Worm (Caenorhabditis elegans): ENCODE measurements around the gene ttr-54.

Gene ttr-54

ce11 chrIV:10153479-10153878 is 2.1 kb upstream of the ttr-54 start:
- no peak for TF ChIP-seq ztf-22 (GFP tag; optimal IDR thresholded peaks at IDR 0.05)

DNA sequence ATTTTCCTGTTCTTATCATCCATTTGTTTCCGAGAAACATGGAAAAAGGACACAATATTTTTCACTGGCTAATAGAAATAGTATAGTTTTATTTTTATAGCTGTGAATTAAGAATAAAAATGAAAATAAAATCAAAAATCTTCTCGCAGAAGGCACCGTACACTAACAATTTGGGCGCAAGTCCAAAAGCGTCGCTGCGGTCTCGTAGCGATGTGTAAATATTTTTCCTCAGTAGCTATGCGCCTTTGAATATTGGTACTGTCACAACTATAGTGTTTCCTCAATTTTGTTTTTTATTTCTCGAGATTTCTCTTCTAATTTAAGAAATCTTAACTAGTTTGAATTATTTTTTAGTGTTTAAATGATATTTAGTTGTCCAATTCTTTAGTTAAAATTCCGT is 1.5 kb downstream of the ttr-54 start:
- no peak for TF ChIP-seq mel-28 (tag; optimal IDR thresholded peaks at IDR 0.05; ENCODE audit: borderline replicate concordance)
- TF ChIP-seq dox-1 (GFP tag; IDR thresholded peaks at IDR 0.05) = 0 out of 2 replicates have a peak, but pooled peaks have one; percentile 30
- TF ChIP-seq somi-1 (GFP tag; optimal IDR thresholded peaks at IDR 0.05) = no peak
- TF ChIP-seq ceh-91 (GFP tag; IDR thresholded peaks at IDR 0.05) = 0 out of 2 replicates have a peak, but pooled peaks have one; percentile 33
- TF ChIP-seq attf-3 (GFP tag; conservative IDR thresholded peaks at IDR 0.05) = no peak
- peak; percentile 95 for TF ChIP-seq lsl-1 (GFP tag; optimal IDR thresholded peaks at IDR 0.05)
- no peak for TF ChIP-seq mes-4 (tag; optimal IDR thresholded peaks at IDR 0.05)
- no peak for TF ChIP-seq ama-1 (optimal IDR thresholded peaks at IDR 0.05)
- no peak for TF ChIP-seq ama-1 (GFP tag; optimal IDR thresholded peaks at IDR 0.05)
- TF ChIP-seq Y95B8A.8 (GFP tag; IDR thresholded peaks at IDR 0.05) = no peak
- peak; percentile 31 for TF ChIP-seq F49E8.2 (tag; optimal IDR thresholded peaks at IDR 0.05; ENCODE audit: insufficient read depth)
- TF ChIP-seq nfyb-1 (GFP tag; IDR thresholded peaks at IDR 0.05) = no peak
- TF ChIP-seq madf-8 (GFP tag; conservative IDR thresholded peaks at IDR 0.05) = peak; percentile 78
- TF ChIP-seq repo-1 (tag; optimal IDR thresholded peaks at IDR 0.05) = no peak
- TF ChIP-seq C17E4.6 (GFP tag; IDR thresholded peaks at IDR 0.05) = no peak
- TF ChIP-seq atf-7 (tag; optimal IDR thresholded peaks at IDR 0.05) = no peak
- TF ChIP-seq rcor-1 (GFP tag; IDR thresholded peaks at IDR 0.05) = no peak
- peak; percentile 10 for TF ChIP-seq lin-54 (GFP tag; optimal IDR thresholded peaks at IDR 0.05)
- TF ChIP-seq F33H1.4 (GFP tag; IDR thresholded peaks at IDR 0.05) = peak; percentile 90
- TF ChIP-seq ztf-22 (GFP tag; optimal IDR thresholded peaks at IDR 0.05) = no peak
- peak; percentile 42; the same call in 1 of the 2 replicates for TF ChIP-seq pbrm-1 (GFP tag; IDR thresholded peaks at IDR 0.05)
- no peak for TF ChIP-seq lir-1 (GFP tag; conservative IDR thresholded peaks at IDR 0.05)
- no peak for TF ChIP-seq hmg-20 (GFP tag; IDR thresholded peaks at IDR 0.05)
- peak; percentile 6 for TF ChIP-seq snpc-1.3 (tag; optimal IDR thresholded peaks at IDR 0.05; ENCODE audit: insufficient read depth)
- no peak for TF ChIP-seq snpc-4 (GFP tag; optimal IDR thresholded peaks at IDR 0.05)
- TF ChIP-seq snpc-4 (tag; optimal IDR thresholded peaks at IDR 0.05) = peak in 1 of 4 experiments; percentile 24
- no peak for TF ChIP-seq bed-1 (GFP tag; IDR thresholded peaks at IDR 0.05)
- TF ChIP-seq mxl-1 (tag; optimal IDR thresholded peaks at IDR 0.05) = no peak
- peak; percentile 51 for TF ChIP-seq D2030.7 (GFP tag; IDR thresholded peaks at IDR 0.05)
- TF ChIP-seq xnd-1 (tag; optimal IDR thresholded peaks at IDR 0.05) = peak; percentile 80
- TF ChIP-seq snpc-3.4 (tag; optimal IDR thresholded peaks at IDR 0.05) = no peak
- TF ChIP-seq him-1 (tag; optimal IDR thresholded peaks at IDR 0.05) = peak; percentile 22
- TF ChIP-seq K12H6.12 (tag; optimal IDR thresholded peaks at IDR 0.05) = no peak
- TF ChIP-seq F10E7.11 (tag; optimal IDR thresholded peaks at IDR 0.05) = no peak
- no peak for TF ChIP-seq ZK185.1 (tag; optimal IDR thresholded peaks at IDR 0.05; ENCODE audit: poor library complexity, severe bottlenecking)
- TF ChIP-seq snpc-1.1 (tag; optimal IDR thresholded peaks at IDR 0.05; ENCODE audit: insufficient read depth) = no peak
- TF ChIP-seq attf-5 (GFP tag; optimal IDR thresholded peaks at IDR 0.05) = no peak
- no peak for TF ChIP-seq athp-1 (tag; optimal IDR thresholded peaks at IDR 0.05)
- TF ChIP-seq Y53F4B.3 (GFP tag; IDR thresholded peaks at IDR 0.05) = no peak
- TF ChIP-seq lsy-27 (tag; optimal IDR thresholded peaks at IDR 0.05; ENCODE audit: borderline replicate concordance, insufficient read depth) = no peak
- TF ChIP-seq madf-6 (GFP tag; IDR thresholded peaks at IDR 0.05) = peak; percentile 90
- TF ChIP-seq ztf-28 (GFP tag; IDR thresholded peaks at IDR 0.05) = no peak

All from whole organism, young adult.